Fruit fly (Drosophila melanogaster): ENCODE data around the gene Spn27A.

The Spn27A gene

dm6 chr2L:6663562-6664051 lies 9.5 kb downstream of the Spn27A start, which contains the start of the genes CG13771, CG34310 and cup:
Gene CG13771, minus strand, starts transcription at chr2L:6663612.
Gene CG34310, plus strand, starts transcription at chr2L:6663664.
Gene cup, plus strand, starts transcription at chr2L:6663664.
- TF ChIP-seq acj6 (GFP tag; optimal IDR thresholded peaks at IDR 0.05) (no peak), Eip78C (GFP tag) (peak; percentile 54)

dm6 chr2L:6657969-6658748 lies 15.0 kb downstream of the Spn27A start, which contains the start of the genes CG31636 and Ube4A:
Gene CG31636, minus strand, starts transcription at chr2L:6658152.
Gene Ube4A, plus strand, starts transcription at chr2L:6658517.
- TF ChIP-seq CG10669 (GFP tag; optimal IDR thresholded peaks at IDR 0.05) (no peak), fd85E (GFP tag; optimal IDR thresholded peaks at IDR 0.05) (no peak), svp (GFP tag) (peak; percentile 100), CG34406 (GFP tag; optimal IDR thresholded peaks at IDR 0.05) (no peak), pdm3 (GFP tag; optimal IDR thresholded peaks at IDR 0.05) (no peak), vri (GFP tag; optimal IDR thresholded peaks at IDR 0.05) (peak; percentile 82)

dm6 chr2L:6656264-6656676 lies 16.9 kb downstream of the Spn27A start, which contains the start of gene CG31633:
Gene CG31633, minus strand, starts transcription at chr2L:6656321.
- TF ChIP-seq acj6 (GFP tag; optimal IDR thresholded peaks at IDR 0.05) (no peak), lz (GFP tag; optimal IDR thresholded peaks at IDR 0.05) (no peak), spab (GFP tag; optimal IDR thresholded peaks at IDR 0.05) (no peak), CG6854 (GFP tag; optimal IDR thresholded peaks at IDR 0.05) (no peak), achi (GFP tag; optimal IDR thresholded peaks at IDR 0.05) (peak; percentile 92)

- peak; percentile 20 for TF ChIP-seq vri (GFP tag; optimal IDR thresholded peaks at IDR 0.05)
- no peak for TF ChIP-seq CG8632 (GFP tag; optimal IDR thresholded peaks at IDR 0.05)
- TF ChIP-seq CG31627 (GFP tag; optimal IDR thresholded peaks at IDR 0.05) = peak; percentile 48
- TF ChIP-seq fd59A (GFP tag; optimal IDR thresholded peaks at IDR 0.05) = no peak
- no peak for TF ChIP-seq Lpt (GFP tag; optimal IDR thresholded peaks at IDR 0.05)
- TF ChIP-seq Gug (GFP tag; IDR thresholded peaks at IDR 0.05) = peak; percentile 21; the same call in 1 of the 2 replicates
- no peak for TF ChIP-seq CG11762 (GFP tag; optimal IDR thresholded peaks at IDR 0.05; ENCODE audit: insufficient read depth)
- TF ChIP-seq CG6163 (GFP tag; IDR thresholded peaks at IDR 0.05) = peak; percentile 39; the same call in 1 of the 3 replicates
- TF ChIP-seq eg (GFP tag; IDR thresholded peaks at IDR 0.05) = 0 out of 3 replicates have a peak, but pooled peaks have one; percentile 22
- TF ChIP-seq dsx (GFP tag; optimal IDR thresholded peaks at IDR 0.05; ENCODE audit: poor library complexity, severe bottlenecking) = no peak
- TF ChIP-seq Ets21C (GFP tag; optimal IDR thresholded peaks at IDR 0.05) = no peak
- TF ChIP-seq CG3032 (tag; optimal IDR thresholded peaks at IDR 0.05) = peak; percentile 22
- peak; percentile 83 for TF ChIP-seq svp (GFP tag)
- no peak for TF ChIP-seq CG1621 (tag; optimal IDR thresholded peaks at IDR 0.05)
- peak; percentile 53 for TF ChIP-seq cyc (GFP tag; optimal IDR thresholded peaks at IDR 0.05)
- TF ChIP-seq lz (GFP tag; optimal IDR thresholded peaks at IDR 0.05) = peak; percentile 34
- peak; percentile 48 for TF ChIP-seq Blimp-1 (GFP tag; optimal IDR thresholded peaks at IDR 0.05)
- TF ChIP-seq CG4318 (GFP tag; optimal IDR thresholded peaks at IDR 0.05) = no peak
- peak; percentile 11 for TF ChIP-seq esn (GFP tag; optimal IDR thresholded peaks at IDR 0.05)
- TF ChIP-seq Sox15 (GFP tag; optimal IDR thresholded peaks at IDR 0.05) = no peak
- no peak for TF ChIP-seq CG15336 (GFP tag; IDR thresholded peaks at IDR 0.05)
- TF ChIP-seq Sox14 (GFP tag; optimal IDR thresholded peaks at IDR 0.05) = peak; percentile 51
Observed at dm6 chr2L:6649085-6649754, 23.9 kb downstream of the Spn27A start, which contains the start of the genes CG31635 and Tango1. Gene CG31635, minus strand, starts transcription at chr2L:6649114. Gene Tango1, plus strand, starts transcription at chr2L:6649388.
